Fruit fly (Drosophila melanogaster): ENCODE results near the gene Cad86C.

dm6 chr3R:10862773-10863445, 36.0 kb downstream of the Cad86C start, which contains the start of gene CG6574:
- TF ChIP-seq Dll (optimal IDR thresholded peaks at IDR 0.05) (no peak), EcR (GFP tag; optimal IDR thresholded peaks at IDR 0.05) (no peak), pan (optimal IDR thresholded peaks at IDR 0.05) (no peak), psq (optimal IDR thresholded peaks at IDR 0.05) (no peak), CG8478 (optimal IDR thresholded peaks at IDR 0.05) (no peak), usp (GFP tag; optimal IDR thresholded peaks at IDR 0.05) (no peak)

Data from whole organism.